Worm (Caenorhabditis elegans): ENCODE measurements around the gene fozi-1.

The fozi-1 gene

ce11 chrIII:9247221-9247620 lies 34.4 kb upstream of the fozi-1 start, which contains the start of gene T02C1.1:
Gene T02C1.1, plus strand, starts transcription at chrIII:9247525.
- TF ChIP-seq nhr-2 (tag; optimal IDR thresholded peaks at IDR 0.05), result peak; percentile 62
- no peak for TF ChIP-seq bed-3 (GFP tag; optimal IDR thresholded peaks at IDR 0.05)
- TF ChIP-seq hlh-1 (tag; optimal IDR thresholded peaks at IDR 0.05), result peak; percentile 4

DNA sequence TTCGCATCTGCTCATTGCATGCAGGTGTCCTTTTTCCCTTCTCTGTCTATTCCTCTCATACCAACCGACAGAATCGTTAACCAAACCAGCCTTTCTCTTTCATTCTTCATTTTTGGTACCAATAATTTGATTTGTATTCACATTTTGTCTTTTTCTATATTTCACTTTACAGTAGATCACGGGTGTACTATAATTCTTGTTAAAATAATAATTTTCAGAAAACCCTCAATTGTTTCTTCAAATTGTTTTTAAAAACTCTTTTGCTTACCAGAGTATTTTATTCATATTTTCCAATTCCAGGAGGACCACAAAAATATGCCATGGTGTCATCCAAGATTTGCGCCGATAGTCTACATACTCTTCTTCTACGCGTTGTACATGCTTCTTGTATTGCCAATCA lies 30.9 kb upstream of the fozi-1 start, which contains the start of gene T02C1.2:
Gene T02C1.2 (plus strand): TSS at position 301 of the 400 bp plus-strand sequence.
- no peak for TF ChIP-seq ham-2 (GFP tag; optimal IDR thresholded peaks at IDR 0.05)
- peak; percentile 6 for TF ChIP-seq ces-1 (GFP tag; optimal IDR thresholded peaks at IDR 0.05)

- TF ChIP-seq mab-5 (tag; optimal IDR thresholded peaks at IDR 0.05) (no peak), ceh-43 (GFP tag; optimal IDR thresholded peaks at IDR 0.05) (no peak), tbx-8 (GFP tag; optimal IDR thresholded peaks at IDR 0.05) (no peak), lin-32 (GFP tag; optimal IDR thresholded peaks at IDR 0.05) (no peak), unc-120 (tag; optimal IDR thresholded peaks at IDR 0.05; ENCODE audit: poor library complexity, severe bottlenecking) (no peak), nhr-12 (tag; optimal IDR thresholded peaks at IDR 0.05) (no peak), hlh-1 (tag; optimal IDR thresholded peaks at IDR 0.05) (no peak), cnd-1 (tag; optimal IDR thresholded peaks at IDR 0.05) (no peak), mep-1 (tag; optimal IDR thresholded peaks at IDR 0.05) (no peak), lin-13 (tag; optimal IDR thresholded peaks at IDR 0.05) (no peak), pha-4 (tag; optimal IDR thresholded peaks at IDR 0.05) (no peak), drap-1 (GFP tag; optimal IDR thresholded peaks at IDR 0.05) (no peak), flh-1 (GFP tag; optimal IDR thresholded peaks at IDR 0.05) (no peak), M03D4.4 (tag; optimal IDR thresholded peaks at IDR 0.05) (no peak), elt-3 (tag; optimal IDR thresholded peaks at IDR 0.05) (no peak), zip-8 (tag; optimal IDR thresholded peaks at IDR 0.05) (no peak), ces-1 (GFP tag; optimal IDR thresholded peaks at IDR 0.05) (no peak), nhr-2 (tag; optimal IDR thresholded peaks at IDR 0.05) (no peak), nhr-76 (tag; optimal IDR thresholded peaks at IDR 0.05) (no peak)
Measured at ce11 chrIII:9254988-9255387, 26.6 kb upstream of the fozi-1 start.

DNA sequence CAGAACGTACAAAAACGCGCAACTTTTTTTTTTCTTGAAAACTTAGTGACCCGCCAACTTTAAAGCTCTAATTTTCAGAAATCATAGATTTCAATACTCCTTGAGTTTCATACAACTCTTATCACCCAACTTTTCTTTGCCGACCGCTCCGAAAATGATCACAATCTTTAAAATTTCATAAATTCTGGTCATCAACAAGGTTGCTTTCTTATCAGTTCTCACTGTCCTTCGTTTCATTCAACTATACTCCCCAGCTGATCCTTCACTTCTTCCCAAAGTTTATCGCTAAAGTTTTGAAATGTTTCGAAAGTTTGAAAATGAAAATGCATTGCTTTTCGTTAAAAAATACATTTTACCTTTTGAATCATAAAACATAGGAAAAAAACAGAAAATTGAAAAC lies 25.8 kb upstream of the fozi-1 start:
- no peak for TF ChIP-seq sptf-1 (tag; optimal IDR thresholded peaks at IDR 0.05)
- TF ChIP-seq hlh-1 (tag; optimal IDR thresholded peaks at IDR 0.05), result no peak
- no peak for TF ChIP-seq nhr-12 (tag; optimal IDR thresholded peaks at IDR 0.05)
- no peak for TF ChIP-seq ceh-83 (GFP tag; optimal IDR thresholded peaks at IDR 0.05)
- TF ChIP-seq sem-2 (GFP tag; optimal IDR thresholded peaks at IDR 0.05), result no peak
- TF ChIP-seq zip-8 (tag; optimal IDR thresholded peaks at IDR 0.05), result no peak
- no peak for TF ChIP-seq nhr-76 (tag; optimal IDR thresholded peaks at IDR 0.05)
- no peak for TF ChIP-seq nhr-2 (tag; optimal IDR thresholded peaks at IDR 0.05)
- no peak for TF ChIP-seq bed-3 (GFP tag; optimal IDR thresholded peaks at IDR 0.05)

- no peak for TF ChIP-seq ztf-11 (tag; optimal IDR thresholded peaks at IDR 0.05)
Measured at ce11 chrIII:9256961-9257360, 24.6 kb upstream of the fozi-1 start, which contains the start of gene M01A8.1. Gene M01A8.1, plus strand, starts transcription at chrIII:9257261.

- TF ChIP-seq mep-1 (tag; optimal IDR thresholded peaks at IDR 0.05) (no peak), nhr-28 (tag; optimal IDR thresholded peaks at IDR 0.05) (no peak), cnd-1 (tag; optimal IDR thresholded peaks at IDR 0.05) (no peak), sptf-1 (tag; optimal IDR thresholded peaks at IDR 0.05) (no peak), mab-5 (tag; optimal IDR thresholded peaks at IDR 0.05) (no peak), blmp-1 (tag; optimal IDR thresholded peaks at IDR 0.05) (no peak), ceh-39 (tag; optimal IDR thresholded peaks at IDR 0.05) (no peak), lsy-2 (tag; optimal IDR thresholded peaks at IDR 0.05) (no peak), flh-1 (GFP tag; optimal IDR thresholded peaks at IDR 0.05) (no peak), elt-1 (tag; optimal IDR thresholded peaks at IDR 0.05; ENCODE audit: borderline replicate concordance, insufficient read depth) (no peak), tbx-8 (GFP tag; optimal IDR thresholded peaks at IDR 0.05) (no peak), ztf-11 (tag; optimal IDR thresholded peaks at IDR 0.05) (no peak), pha-4 (tag; optimal IDR thresholded peaks at IDR 0.05) (no peak), nhr-76 (tag; optimal IDR thresholded peaks at IDR 0.05) (no peak), ces-1 (GFP tag; optimal IDR thresholded peaks at IDR 0.05) (no peak)
Measured at ce11 chrIII:9258510-9258909, 23.1 kb upstream of the fozi-1 start.
